Fruit fly (Drosophila melanogaster): ENCODE data around the gene CG1824.
A peak's percentile ranks its signal among the peaks of the same experiment; 100 is the strongest.

The CG1824 gene

DNA sequence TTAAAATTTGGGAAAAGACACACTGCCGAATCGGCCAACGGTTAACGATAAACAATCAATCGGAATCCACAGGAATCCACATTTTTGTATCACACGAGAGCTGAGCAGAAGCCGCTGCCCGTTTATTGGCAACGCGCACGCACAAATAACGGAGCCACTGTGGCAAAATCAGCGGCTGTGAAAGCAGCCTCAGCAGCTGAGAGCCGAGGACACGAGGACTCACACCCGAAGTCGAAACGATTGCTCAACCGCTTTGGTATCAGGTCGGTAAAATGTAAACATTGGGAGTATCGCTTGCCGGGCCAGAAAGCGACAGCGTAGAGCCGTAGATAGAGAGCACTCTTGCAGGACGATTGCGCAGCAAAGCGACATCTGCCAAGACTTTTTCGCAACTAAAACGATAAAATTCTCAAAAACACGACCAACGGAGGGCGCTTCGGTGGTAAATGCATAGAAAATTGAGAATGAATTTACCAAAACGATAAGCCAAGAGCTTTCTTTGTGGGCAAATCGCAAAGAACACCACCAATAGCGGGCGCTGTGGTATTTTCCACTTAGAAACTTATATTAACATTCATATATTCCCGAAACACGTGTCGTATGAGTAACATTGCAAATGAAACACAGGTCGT lies 27.0 kb downstream of the CG1824 start, which contains the start of gene hwt:
TSS of gene hwt (minus strand) at position 161 of the 632 bp plus-strand sequence.
- TF ChIP-seq Ets98B (GFP tag; IDR thresholded peaks at IDR 0.05) (no peak), CG9948 (tag; optimal IDR thresholded peaks at IDR 0.05) (no peak), CG15710 (tag; optimal IDR thresholded peaks at IDR 0.05) (no peak), CG8301 (tag; optimal IDR thresholded peaks at IDR 0.05) (no peak), CG13204 (GFP tag; optimal IDR thresholded peaks at IDR 0.05) (no peak), gl (tag; optimal IDR thresholded peaks at IDR 0.05) (no peak), rn (GFP tag; IDR thresholded peaks at IDR 0.05) (no peak), CG14655 (GFP tag; optimal IDR thresholded peaks at IDR 0.05) (no peak), D1 (tag; optimal IDR thresholded peaks at IDR 0.05) (no peak), CG12605 (GFP tag; IDR thresholded peaks at IDR 0.05) (no peak), fd96Ca (GFP tag; IDR thresholded peaks at IDR 0.05) (no peak), CG4496 (GFP tag; IDR thresholded peaks at IDR 0.05) (no peak), CG32121 (GFP tag; IDR thresholded peaks at IDR 0.05) (no peak), CG10348 (GFP tag; IDR thresholded peaks at IDR 0.05) (no peak), EcR (GFP tag; optimal IDR thresholded peaks at IDR 0.05) (no peak)

dm6 chrX:12567663-12568062 lies 27.8 kb downstream of the CG1824 start:
- TF ChIP-seq CG12605 (GFP tag; IDR thresholded peaks at IDR 0.05) (peak; percentile 80), D1 (tag; optimal IDR thresholded peaks at IDR 0.05) (no peak), CG34367 (tag; optimal IDR thresholded peaks at IDR 0.05) (peak; percentile 57), CG4496 (GFP tag; IDR thresholded peaks at IDR 0.05) (peak; percentile 80), CG15710 (tag; optimal IDR thresholded peaks at IDR 0.05) (peak; percentile 71), Pif1A (GFP tag; optimal IDR thresholded peaks at IDR 0.05) (peak; percentile 57), CG8159 (tag; optimal IDR thresholded peaks at IDR 0.05) (peak; percentile 79), CG10348 (GFP tag; IDR thresholded peaks at IDR 0.05) (0 out of 2 replicates have a peak, but pooled peaks have one; percentile 35), gl (tag; optimal IDR thresholded peaks at IDR 0.05) (no peak), CG32121 (GFP tag; IDR thresholded peaks at IDR 0.05) (peak; percentile 86), EcR (GFP tag; optimal IDR thresholded peaks at IDR 0.05) (no peak), rn (GFP tag; IDR thresholded peaks at IDR 0.05) (no peak), CG17806 (tag; optimal IDR thresholded peaks at IDR 0.05) (peak; percentile 71), Pif1B (GFP tag; optimal IDR thresholded peaks at IDR 0.05) (peak; percentile 65), fd96Ca (GFP tag; IDR thresholded peaks at IDR 0.05) (peak; percentile 50; the same call in 2 of the 3 replicates), CG14655 (GFP tag; optimal IDR thresholded peaks at IDR 0.05) (peak; percentile 72), CG9948 (tag; optimal IDR thresholded peaks at IDR 0.05) (peak; percentile 66), CG8301 (tag; optimal IDR thresholded peaks at IDR 0.05) (peak; percentile 66), Snoo (tag; optimal IDR thresholded peaks at IDR 0.05) (peak; percentile 53), CG13204 (GFP tag; optimal IDR thresholded peaks at IDR 0.05) (peak; percentile 20), Ets98B (GFP tag; IDR thresholded peaks at IDR 0.05) (peak; percentile 71)

dm6 chrX:12552824-12553223 lies 42.6 kb downstream of the CG1824 start, which contains the start of gene Cpr11B:
Cpr11B (plus strand) TSS chrX:12553124.
- no peak for TF ChIP-seq CG32121 (GFP tag; IDR thresholded peaks at IDR 0.05)
- no peak for TF ChIP-seq rn (GFP tag; IDR thresholded peaks at IDR 0.05)
- no peak for TF ChIP-seq CG8301 (tag; optimal IDR thresholded peaks at IDR 0.05)
- no peak for TF ChIP-seq Ets98B (GFP tag; IDR thresholded peaks at IDR 0.05)
- no peak for TF ChIP-seq CG13204 (GFP tag; optimal IDR thresholded peaks at IDR 0.05)
- no peak for TF ChIP-seq CG4496 (GFP tag; IDR thresholded peaks at IDR 0.05)

- TF ChIP-seq CG13204 (GFP tag; optimal IDR thresholded peaks at IDR 0.05) (no peak), CG17806 (tag; optimal IDR thresholded peaks at IDR 0.05) (peak; percentile 9), CG8301 (tag; optimal IDR thresholded peaks at IDR 0.05) (no peak), CG15710 (tag; optimal IDR thresholded peaks at IDR 0.05) (peak; percentile 20), D1 (tag; optimal IDR thresholded peaks at IDR 0.05) (no peak), CG8159 (tag; optimal IDR thresholded peaks at IDR 0.05) (peak; percentile 18)
Observed at dm6 chrX:12547657-12548056, 47.8 kb downstream of the CG1824 start.

DNA sequence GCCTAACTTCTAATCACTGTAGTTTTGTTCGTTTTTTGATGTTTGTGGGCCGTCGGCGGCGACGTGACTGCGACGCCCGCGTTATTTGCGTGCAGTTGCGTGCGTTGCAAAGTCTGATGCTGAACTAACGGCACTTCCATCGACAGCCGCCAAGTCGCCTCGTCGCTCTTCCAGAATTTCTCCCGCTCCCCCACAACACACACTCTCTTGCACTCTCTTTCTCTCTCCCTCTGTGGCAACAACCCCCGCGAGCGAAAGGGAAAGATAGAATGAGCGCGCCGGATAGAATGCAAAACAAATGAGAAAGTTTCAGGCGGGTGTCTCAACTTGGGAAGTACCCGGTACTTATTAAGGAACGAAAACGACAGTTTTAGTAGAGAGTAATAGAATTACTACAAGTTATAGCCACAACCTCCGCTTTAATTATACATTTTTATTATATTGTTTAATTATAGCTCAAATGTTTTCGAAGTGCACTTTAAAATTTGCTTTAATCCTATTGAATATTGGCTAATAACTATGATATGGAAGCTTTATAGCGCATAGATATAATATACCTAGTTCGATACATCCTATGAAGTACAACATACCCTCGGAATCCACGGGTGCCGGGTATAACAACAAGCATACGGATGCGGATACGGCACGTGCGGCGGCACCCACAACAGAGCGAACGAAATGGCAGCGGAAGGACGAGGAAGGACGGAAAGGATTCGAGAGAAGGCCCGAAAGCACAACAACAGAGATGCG lies 48.4 kb downstream of the CG1824 start:
- TF ChIP-seq rn (GFP tag; IDR thresholded peaks at IDR 0.05) (no peak), Pif1A (GFP tag; optimal IDR thresholded peaks at IDR 0.05) (no peak), CG8159 (tag; optimal IDR thresholded peaks at IDR 0.05) (peak; percentile 54), CG13204 (GFP tag; optimal IDR thresholded peaks at IDR 0.05) (no peak)

- TF ChIP-seq fd96Ca (GFP tag; IDR thresholded peaks at IDR 0.05) (no peak), CG13204 (GFP tag; optimal IDR thresholded peaks at IDR 0.05) (no peak), CG8301 (tag; optimal IDR thresholded peaks at IDR 0.05) (no peak), CG15710 (tag; optimal IDR thresholded peaks at IDR 0.05) (no peak), Pif1B (GFP tag; optimal IDR thresholded peaks at IDR 0.05) (no peak), rn (GFP tag; IDR thresholded peaks at IDR 0.05) (no peak), CG4496 (GFP tag; IDR thresholded peaks at IDR 0.05) (no peak), CG9948 (tag; optimal IDR thresholded peaks at IDR 0.05) (no peak), gl (tag; optimal IDR thresholded peaks at IDR 0.05) (no peak), D1 (tag; optimal IDR thresholded peaks at IDR 0.05) (no peak), CG12605 (GFP tag; IDR thresholded peaks at IDR 0.05) (no peak), Ets98B (GFP tag; IDR thresholded peaks at IDR 0.05) (no peak), CG17806 (tag; optimal IDR thresholded peaks at IDR 0.05) (no peak)
Observed at dm6 chrX:12546119-12546518, 49.3 kb downstream of the CG1824 start.
